Fruit fly (Drosophila melanogaster) whole organism, embryonic: ENCODE measurements around the gene Hr4.

ENCODE experiments used
- Blimp-1 ChIP-seq: fragments of 200-800 bp; sonication (Bioruptor generic); optimal IDR thresholded peaks from 3 replicates; lab custom pipeline; 2018; ENCODE audit warnings: missing biosample characterization, missing genetic modification characterization, mild to moderate bottlenecking, moderate library complexity, missing genetic modification reagents
- CG10147 ChIP-seq: fragments of 200-800 bp; sonication (Bioruptor generic); optimal IDR thresholded peaks from 2 replicates; lab custom pipeline; 2019; ENCODE audit warnings: missing biosample characterization, mild to moderate bottlenecking, missing genetic modification characterization, moderate library complexity
- CG1024 ChIP-seq: fragments of 200-800 bp; sonication (Bioruptor generic); IDR thresholded peaks from 2 replicates; pipeline ENCODE4 v1.3.6; 2022; ENCODE audit warnings: missing biosample characterization, missing genetic modification characterization
- CG10267 ChIP-seq: fragments of 200-800 bp; sonication (Bioruptor generic); optimal IDR thresholded peaks from 2 replicates; lab custom pipeline; 2018; ENCODE audit warnings: missing biosample characterization, mild to moderate bottlenecking, missing genetic modification characterization, moderate library complexity
- CG10366 ChIP-seq: fragments of 200-800 bp; sonication (Bioruptor generic); IDR thresholded peaks from 2 replicates; pipeline ENCODE4 v1.3.6; 2022; ENCODE audit warnings: missing biosample characterization, missing genetic modification characterization
- CG11085 ChIP-seq: fragments of 200-800 bp; sonication (Bioruptor generic); IDR thresholded peaks from 2 replicates; pipeline ENCODE4 v1.3.6; 2022; ENCODE audit warnings: missing biosample characterization, missing genetic modification characterization
- CG11247 ChIP-seq: fragments of 200-800 bp; sonication (Bioruptor generic); IDR thresholded peaks from 2 replicates; pipeline ENCODE4 v1.3.6; 2022; ENCODE audit warnings: missing biosample characterization, missing genetic modification characterization
- CG12104 ChIP-seq: fragments of 200-800 bp; sonication (Bioruptor generic); optimal IDR thresholded peaks from 3 replicates; lab custom pipeline; 2016; ENCODE audit warnings: missing biosample characterization, missing genetic modification characterization
- CG12769 ChIP-seq: fragments of 200-800 bp; sonication (Bioruptor generic); optimal IDR thresholded peaks from 2 replicates; lab custom pipeline; 2019; ENCODE audit warnings: missing biosample characterization, mild to moderate bottlenecking, missing genetic modification characterization, moderate library complexity
- CG13424 ChIP-seq: fragments of 200-800 bp; sonication (Bioruptor generic); optimal IDR thresholded peaks from 2 replicates; lab custom pipeline; 2019; ENCODE audit warnings: missing biosample characterization, mild to moderate bottlenecking, missing genetic modification characterization, moderate library complexity
- CG14014 ChIP-seq: fragments of 200-800 bp; sonication (Bioruptor generic); IDR thresholded peaks from 2 replicates; pipeline ENCODE4 v1.3.6; 2022; ENCODE audit warnings: missing biosample characterization, missing genetic modification characterization
- CG15479 ChIP-seq: fragments of 200-800 bp; sonication (Bioruptor generic); optimal IDR thresholded peaks from 3 replicates; lab custom pipeline; 2019; ENCODE audit warnings: missing biosample characterization, mild to moderate bottlenecking, missing genetic modification characterization, moderate library complexity
- CG16863 ChIP-seq: fragments of 200-800 bp; sonication (Bioruptor generic); optimal IDR thresholded peaks from 3 replicates; lab custom pipeline; 2016; ENCODE audit warnings: missing biosample characterization, missing genetic modification characterization
- CG17612 ChIP-seq: fragments of 200-800 bp; sonication (Bioruptor generic); IDR thresholded peaks from 2 replicates; pipeline ENCODE4 v1.3.6; 2022; ENCODE audit warnings: missing biosample characterization, missing genetic modification characterization
- CG2129 ChIP-seq: fragments of 200-800 bp; sonication (Bioruptor generic); IDR thresholded peaks from 2 replicates; pipeline ENCODE4 v1.3.6; 2022; ENCODE audit warnings: missing biosample characterization, missing genetic modification characterization; ENCODE audit not compliant: partially characterized antibody
- CG2875 ChIP-seq: fragments of 200-800 bp; sonication (Bioruptor generic); optimal IDR thresholded peaks from 2 replicates; lab custom pipeline; 2017; ENCODE audit warnings: missing biosample characterization, mild to moderate bottlenecking, missing genetic modification characterization, missing genetic modification reagents
- CG4730 ChIP-seq: fragments of 200-800 bp; sonication (Bioruptor generic); IDR thresholded peaks from 2 replicates; pipeline ENCODE4 v1.3.6; 2022; ENCODE audit warnings: missing biosample characterization, missing genetic modification characterization
- CG6854 ChIP-seq: fragments of 200-800 bp; sonication (Bioruptor generic); optimal IDR thresholded peaks from 3 replicates; lab custom pipeline; 2017; ENCODE audit warnings: missing biosample characterization, mild to moderate bottlenecking, missing genetic modification characterization
- CG8359 ChIP-seq: fragments of 200-800 bp; sonication (Bioruptor generic); optimal IDR thresholded peaks from 2 replicates; lab custom pipeline; 2017; ENCODE audit warnings: missing biosample characterization, mild to moderate bottlenecking, missing genetic modification characterization, borderline replicate concordance
- CG8924 ChIP-seq: fragments of 200-800 bp; optimal IDR thresholded peaks from 3 replicates; lab custom pipeline; 2019; ENCODE audit warnings: missing biosample characterization, mild to moderate bottlenecking, missing genetic modification characterization, moderate library complexity
- CG9797 ChIP-seq: fragments of 200-800 bp; sonication (Bioruptor generic); optimal IDR thresholded peaks from 3 replicates; lab custom pipeline; 2018; ENCODE audit warnings: missing biosample characterization, mild to moderate bottlenecking, missing genetic modification characterization
- D19B ChIP-seq: fragments of 200-800 bp; sonication (Bioruptor generic); optimal IDR thresholded peaks from 2 replicates; lab custom pipeline; 2017; ENCODE audit warnings: missing biosample characterization, mild to moderate bottlenecking, missing genetic modification characterization
- Dad ChIP-seq: fragments of 200-800 bp; sonication (Bioruptor generic); optimal IDR thresholded peaks from 3 replicates; lab custom pipeline; 2016; ENCODE audit warnings: missing biosample characterization, missing genetic modification characterization
- E2f1 ChIP-seq: fragments of 200-800 bp; sonication (Bioruptor generic); IDR thresholded peaks from 2 replicates; pipeline ENCODE4 v1.3.6; 2022; ENCODE audit warnings: missing biosample characterization, missing genetic modification characterization
- Fer3 ChIP-seq: fragments of 200-800 bp; sonication (Bioruptor generic); optimal IDR thresholded peaks from 2 replicates; lab custom pipeline; 2018; ENCODE audit warnings: missing biosample characterization, mild to moderate bottlenecking, missing genetic modification characterization, moderate library complexity
- HLH4C ChIP-seq: fragments of 200-800 bp; sonication (Bioruptor generic); IDR thresholded peaks from 3 replicates; pipeline ENCODE4 v1.3.6; 2022; ENCODE audit warnings: missing biosample characterization, missing genetic modification characterization; ENCODE audit not compliant: partially characterized antibody
- Hr3 ChIP-seq: fragments of 200-800 bp; sonication (Bioruptor generic); optimal IDR thresholded peaks from 3 replicates; lab custom pipeline; 2016; ENCODE audit warnings: missing biosample characterization, missing genetic modification characterization
- Kr ChIP-seq: fragments of 200-800 bp; sonication (Bioruptor generic); optimal IDR thresholded peaks from 2 replicates; lab custom pipeline; 2017; ENCODE audit warnings: missing biosample characterization, mild to moderate bottlenecking, missing genetic modification characterization
- Myb ChIP-seq: fragments of 200-800 bp; sonication (Bioruptor generic); optimal IDR thresholded peaks from 2 replicates; lab custom pipeline; 2016; ENCODE audit warnings: missing biosample characterization, missing genetic modification characterization
- Oli ChIP-seq: fragments of 200-800 bp; sonication (Bioruptor generic); optimal IDR thresholded peaks from 2 replicates; lab custom pipeline; 2018; ENCODE audit warnings: missing biosample characterization, mild to moderate bottlenecking, missing genetic modification characterization, moderate library complexity
- Rfx ChIP-seq: fragments of 200-800 bp; sonication (Bioruptor generic); IDR thresholded peaks from 2 replicates; pipeline ENCODE4 v1.3.6; 2022; ENCODE audit warnings: missing biosample characterization, missing genetic modification characterization
- Side ChIP-seq: fragments of 200-800 bp; sonication (Bioruptor generic); optimal IDR thresholded peaks from 2 replicates; lab custom pipeline; 2016; ENCODE audit warnings: missing biosample characterization, missing genetic modification characterization
- Stat92E ChIP-seq, 3 experiments: fragments of >200 bp in 2 of 3; fragments of 200-800 bp in 1 of 3; sonication (Bioruptor generic) in 1 of 3; optimal IDR thresholded peaks; 2 replicates each; lab custom pipeline; 2017 to 2019; ENCODE audit warnings: missing biosample characterization in 3 of 3, missing genetic modification characterization in 3 of 3, mild to moderate bottlenecking in 1 of 3, moderate library complexity in 1 of 3
- az2 ChIP-seq: fragments of 200-800 bp; sonication (Bioruptor generic); optimal IDR thresholded peaks from 3 replicates; lab custom pipeline; 2016; ENCODE audit warnings: missing biosample characterization, missing genetic modification characterization
- crc ChIP-seq: fragments of 200-800 bp; sonication (Bioruptor generic); optimal IDR thresholded peaks from 2 replicates; lab custom pipeline; 2016; ENCODE audit warnings: missing biosample characterization, missing genetic modification characterization
- dimm ChIP-seq: fragments of 200-800 bp; sonication (Bioruptor generic); IDR thresholded peaks from 2 replicates; pipeline ENCODE4 v1.3.6; 2022; ENCODE audit warnings: missing biosample characterization, missing genetic modification characterization
- dpn ChIP-seq, 2 experiments: fragments of 200-800 bp; sonication (Bioruptor generic); optimal IDR thresholded peaks; 3 replicates each; lab custom pipeline; 2016; ENCODE audit warnings: missing biosample characterization in 2 of 2, missing genetic modification characterization in 2 of 2
- en ChIP-seq: fragments of 200-800 bp; sonication (Bioruptor generic); optimal IDR thresholded peaks from 2 replicates; lab custom pipeline; 2016; ENCODE audit warnings: missing biosample characterization, missing genetic modification characterization
- gsb ChIP-seq: fragments of 200-800 bp; sonication (Bioruptor generic); IDR thresholded peaks from 2 replicates; pipeline ENCODE4 v1.3.6; 2022; ENCODE audit warnings: missing biosample characterization, missing genetic modification characterization
- gt ChIP-seq: fragments of 200-800 bp; sonication (Bioruptor generic); IDR thresholded peaks from 2 replicates; pipeline ENCODE4 v1.3.6; 2022; ENCODE audit warnings: missing biosample characterization, missing genetic modification characterization
- jigr1 ChIP-seq: fragments of 200-800 bp; sonication (Bioruptor generic); IDR thresholded peaks from 3 replicates; pipeline ENCODE4 v1.3.6; 2022; ENCODE audit warnings: missing biosample characterization, missing genetic modification characterization
- knrl ChIP-seq: fragments of 200-800 bp; sonication (Bioruptor generic); IDR thresholded peaks from 3 replicates; pipeline ENCODE4 v1.3.6; 2022; ENCODE audit warnings: missing biosample characterization, missing genetic modification characterization; ENCODE audit not compliant: partially characterized antibody
- oc ChIP-seq: fragments of 200-800 bp; sonication (Bioruptor generic); optimal IDR thresholded peaks from 2 replicates; lab custom pipeline; 2018; ENCODE audit warnings: missing biosample characterization, mild to moderate bottlenecking, missing genetic modification characterization, moderate library complexity
- pho ChIP-seq: fragments of 200-800 bp; sonication (Bioruptor generic); optimal IDR thresholded peaks from 2 replicates; lab custom pipeline; 2016; ENCODE audit warnings: missing biosample characterization, missing genetic modification characterization
- ro ChIP-seq: fragments of 200-800 bp; sonication (Bioruptor generic); IDR thresholded peaks from 2 replicates; pipeline ENCODE4 v1.3.6; 2022; ENCODE audit warnings: missing biosample characterization, missing genetic modification characterization
- so ChIP-seq: fragments of 200-800 bp; sonication (Bioruptor generic); IDR thresholded peaks from 3 replicates; pipeline ENCODE4 v1.3.6; 2022; ENCODE audit warnings: missing biosample characterization, missing genetic modification characterization
- tap ChIP-seq: fragments of 200-800 bp; optimal IDR thresholded peaks from 3 replicates; lab custom pipeline; 2019; ENCODE audit warnings: missing biosample characterization, mild to moderate bottlenecking, missing genetic modification characterization, moderate library complexity
- zfh2 ChIP-seq: fragments of 200-800 bp; sonication (Bioruptor generic); optimal IDR thresholded peaks from 2 replicates; lab custom pipeline; 2016; ENCODE audit warnings: missing biosample characterization, missing genetic modification characterization

The Hr4 gene

DNA sequence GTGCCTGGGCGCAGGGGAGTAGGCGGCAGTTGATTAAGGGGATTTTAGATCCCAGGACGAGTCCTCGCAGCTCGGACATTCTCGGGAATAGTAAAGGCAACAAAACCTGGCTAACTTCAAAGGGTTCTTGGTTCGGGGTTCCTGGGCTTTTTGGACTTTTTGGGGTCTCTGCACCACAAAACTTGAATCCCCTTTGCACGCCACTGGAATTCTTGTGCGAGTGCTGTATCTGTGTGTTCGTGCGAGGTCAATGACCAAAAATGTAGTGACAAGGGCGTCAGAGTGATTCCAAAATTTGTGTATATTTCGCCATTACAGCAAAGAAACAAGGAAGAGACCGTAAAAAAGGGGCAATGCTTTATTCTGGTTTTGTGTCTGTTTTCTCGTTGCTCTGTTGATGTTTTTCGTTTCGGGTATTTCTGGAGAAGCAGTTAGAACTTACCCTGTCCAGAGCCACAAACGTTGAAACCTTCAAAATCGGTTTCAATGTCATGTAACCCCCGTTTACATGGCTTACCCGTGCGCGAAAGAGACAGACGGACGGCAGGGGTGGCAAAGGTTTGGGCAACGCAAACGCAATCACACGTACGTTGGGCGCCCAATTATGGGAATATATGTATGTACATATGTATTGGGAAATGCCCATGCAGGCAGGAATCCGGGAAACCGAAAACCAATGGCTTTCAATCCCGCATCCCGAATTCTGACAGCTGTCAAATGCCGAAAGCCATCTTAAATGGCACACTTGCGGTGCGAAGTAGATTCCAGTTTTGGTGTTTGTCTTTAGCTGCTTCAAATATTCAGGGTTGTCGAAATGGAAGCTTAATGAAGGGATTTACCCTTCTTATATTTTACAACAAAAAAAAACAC is 2.7 kb downstream of the Hr4 start (continued):
- TF ChIP-seq HLH4C (no peak), CG12104 (GFP tag; lab: Kevin White, UChicago) (no peak), CG10267 (tag; lab: Kevin White, UChicago) (no peak), CG6854 (no peak), CG2875 (GFP tag; lab: Kevin White, UChicago) (peak; percentile 4), CG12769 (peak; percentile 44), zfh2 (GFP tag; lab: Kevin White, UChicago) (peak; percentile 58), Hr3 (GFP tag; lab: Kevin White, UChicago) (peak; percentile 20), CG11085 (GFP tag; lab: Robert Waterston, UW) (peak; percentile 35; the same call in 1 of the 2 replicates), CG10366 (GFP tag; lab: Robert Waterston, UW) (peak; percentile 50; the same call in 1 of the 2 replicates), CG4730 (0 out of 2 replicates have a peak, but pooled peaks have one; percentile 26), CG8924 (tag; lab: Kevin White, UChicago) (no peak), dpn (GFP tag; optimal IDR thresholded peaks at IDR 0.05; lab: Kevin White, UChicago) (peak in 1 of 2 experiments; percentile 68), CG16863 (GFP tag; lab: Kevin White, UChicago) (no peak), ro (GFP tag; lab: Robert Waterston, UW) (no peak), CG15479 (GFP tag; lab: Kevin White, UChicago) (no peak), Blimp-1 (peak; percentile 61), CG10147 (GFP tag; lab: Kevin White, UChicago) (no peak), gsb (GFP tag; lab: Robert Waterston, UW) (peak; percentile 22; the same call in 1 of the 2 replicates), Side (GFP tag; lab: Kevin White, UChicago) (peak; percentile 32), Fer3 (tag; lab: Kevin White, UChicago) (peak; percentile 42), knrl (GFP tag; lab: Robert Waterston, UW) (no peak), jigr1 (GFP tag; lab: Robert Waterston, UW) (0 out of 3 replicates have a peak, but pooled peaks have one; percentile 20), Stat92E (GFP tag; optimal IDR thresholded peaks at IDR 0.05; lab: Kevin White, UChicago) (no peak), crc (no peak), gt (GFP tag; lab: Robert Waterston, UW) (no peak), pho (GFP tag; lab: Kevin White, UChicago) (peak; percentile 14), tap (tag; lab: Kevin White, UChicago) (no peak), E2f1 (peak; percentile 14; the same call in 1 of the 2 replicates), CG9797 (no peak), CG2129 (no peak), Kr (no peak), dimm (GFP tag; lab: Robert Waterston, UW) (no peak), CG1024 (GFP tag; lab: Robert Waterston, UW) (peak; percentile 42; the same call in 1 of the 2 replicates), Myb (GFP tag; lab: Kevin White, UChicago) (no peak), CG17612 (no peak), CG13424 (peak; percentile 25), Rfx (peak; percentile 76), CG14014 (GFP tag; lab: Robert Waterston, UW) (peak; percentile 51; the same call in 1 of the 2 replicates), Oli (tag; lab: Kevin White, UChicago) (peak; percentile 54), en (GFP tag; lab: Kevin White, UChicago) (no peak), az2 (GFP tag; lab: Kevin White, UChicago) (no peak), oc (no peak), CG8359 (GFP tag; lab: Kevin White, UChicago) (no peak), CG11247 (GFP tag; lab: Robert Waterston, UW) (no peak), Dad (GFP tag; lab: Kevin White, UChicago) (peak; percentile 20), D19B (GFP tag; lab: Kevin White, UChicago) (no peak), so (GFP tag; lab: Robert Waterston, UW) (0 out of 3 replicates have a peak, but pooled peaks have one; percentile 6)
